Worm (Caenorhabditis elegans) whole organism, L2 larva: ENCODE results near the gene nlp-24.

Experiments
- R02D3.7 ChIP-seq: fragments of 150-350 bp; optimal IDR thresholded peaks from 2 replicates; lab custom pipeline; 2014; ENCODE audit warnings: missing biosample characterization, missing genetic modification characterization
- Y55F3AM.14 ChIP-seq: fragments of 200-800 bp; sonication (Bioruptor generic); optimal IDR thresholded peaks from 2 replicates; lab custom pipeline; 2018; ENCODE audit warnings: mild to moderate bottlenecking, missing genetic modification characterization, missing compliant biosample characterization
- ZK546.5 ChIP-seq: sonication (generic microtip); optimal IDR thresholded peaks from 2 replicates; lab custom pipeline; 2017; ENCODE audit warnings: missing biosample characterization, missing genetic modification characterization
- alr-1 ChIP-seq: fragments of 150-350 bp; optimal IDR thresholded peaks from 2 replicates; lab custom pipeline; 2014; ENCODE audit warnings: missing biosample characterization, missing genetic modification characterization
- ama-1 ChIP-seq: fragments of 150-350 bp; optimal IDR thresholded peaks from 2 replicates; lab custom pipeline; 2018; ENCODE audit warnings: inconsistent platforms
- blmp-1 ChIP-seq: sonication (generic microtip); optimal IDR thresholded peaks from 2 replicates; lab custom pipeline; 2017; ENCODE audit warnings: missing genetic modification characterization, mild to moderate bottlenecking, missing compliant biosample characterization, antibody characterized with exemption, moderate library complexity; ENCODE audit not compliant: insufficient read depth
- ceh-16 ChIP-seq: fragments of 150-350 bp; optimal IDR thresholded peaks from 2 replicates; lab custom pipeline; 2014; ENCODE audit warnings: missing biosample characterization, missing genetic modification characterization
- ceh-82 ChIP-seq: fragments of 150-350 bp; optimal IDR thresholded peaks from 2 replicates; lab custom pipeline; 2014; ENCODE audit warnings: missing biosample characterization, missing genetic modification characterization
- crh-2 ChIP-seq: sonication (generic microtip); optimal IDR thresholded peaks from 2 replicates; lab custom pipeline; 2017; ENCODE audit warnings: missing biosample characterization, missing genetic modification characterization
- dmd-4 ChIP-seq: sonication (generic microtip); optimal IDR thresholded peaks from 2 replicates; lab custom pipeline; 2017; ENCODE audit warnings: missing biosample characterization, missing genetic modification characterization
- egl-27 ChIP-seq: sonication (generic microtip); optimal IDR thresholded peaks from 3 replicates; lab custom pipeline; 2017; ENCODE audit warnings: missing biosample characterization, missing genetic modification reagents, missing genetic modification characterization
- elt-1 ChIP-seq: fragments of 150-350 bp; optimal IDR thresholded peaks from 2 replicates; lab custom pipeline; 2014; ENCODE audit warnings: missing biosample characterization, missing genetic modification characterization
- elt-3 ChIP-seq: sonication (generic microtip); optimal IDR thresholded peaks from 2 replicates; lab custom pipeline; 2017; ENCODE audit warnings: missing biosample characterization, missing genetic modification characterization
- lin-11 ChIP-seq: fragments of 150-350 bp; sonication (generic microtip); optimal IDR thresholded peaks from 2 replicates; lab custom pipeline; 2014; ENCODE audit warnings: missing biosample characterization, missing genetic modification characterization, inconsistent platforms, mixed read lengths
- lin-13 ChIP-seq: fragments of 150-350 bp; optimal IDR thresholded peaks from 2 replicates; lab custom pipeline; 2014; ENCODE audit warnings: missing biosample characterization, missing genetic modification reagents, missing genetic modification characterization
- lsy-2 ChIP-seq, 2 experiments: fragments of 150-350 bp in 1 of 2; sonication (generic microtip) in 1 of 2; optimal IDR thresholded peaks; 2 replicates each; lab custom pipeline; 2014 to 2017; ENCODE audit warnings: missing biosample characterization in 2 of 2, missing genetic modification characterization in 2 of 2
- mab-5 ChIP-seq: fragments of 150-350 bp; optimal IDR thresholded peaks from 2 replicates; lab custom pipeline; 2014; ENCODE audit warnings: missing biosample characterization, missing genetic modification characterization
- mbf-1 ChIP-seq: sonication (generic microtip); optimal IDR thresholded peaks from 2 replicates; lab custom pipeline; 2017; ENCODE audit warnings: missing biosample characterization, missing genetic modification characterization
- mdl-1 ChIP-seq, 2 experiments: fragments of 150-350 bp in 1 of 2; sonication (generic microtip) in 1 of 2; optimal IDR thresholded peaks; 2 replicates each; lab custom pipeline; 2017; ENCODE audit warnings: missing biosample characterization in 2 of 2, missing genetic modification characterization in 2 of 2
- nhr-11 ChIP-seq: fragments of 150-350 bp; optimal IDR thresholded peaks from 2 replicates; lab custom pipeline; 2014; ENCODE audit warnings: missing biosample characterization, missing genetic modification characterization
- nhr-12 ChIP-seq: fragments of 150-350 bp; optimal IDR thresholded peaks from 2 replicates; lab custom pipeline; 2014; ENCODE audit warnings: missing biosample characterization, missing genetic modification characterization
- nhr-129 ChIP-seq: fragments of 150-350 bp; optimal IDR thresholded peaks from 2 replicates; lab custom pipeline; 2014; ENCODE audit warnings: missing biosample characterization, missing genetic modification characterization
- nhr-237 ChIP-seq: fragments of 150-350 bp; optimal IDR thresholded peaks from 2 replicates; lab custom pipeline; 2014; ENCODE audit warnings: missing biosample characterization, missing genetic modification characterization
- nhr-6 ChIP-seq: fragments of 150-350 bp; optimal IDR thresholded peaks from 2 replicates; lab custom pipeline; 2014; ENCODE audit warnings: missing biosample characterization, missing genetic modification characterization
- nhr-77 ChIP-seq: fragments of 150-350 bp; optimal IDR thresholded peaks from 2 replicates; lab custom pipeline; 2014; ENCODE audit warnings: missing biosample characterization, missing genetic modification characterization
- peb-1 ChIP-seq: fragments of 150-350 bp; optimal IDR thresholded peaks from 2 replicates; lab custom pipeline; 2014; ENCODE audit warnings: missing biosample characterization, missing genetic modification characterization
- sem-4 ChIP-seq: fragments of 150-350 bp; optimal IDR thresholded peaks from 2 replicates; lab custom pipeline; 2014; ENCODE audit warnings: missing biosample characterization, missing genetic modification reagents, missing genetic modification characterization
- sma-3 ChIP-seq: sonication (generic microtip); optimal IDR thresholded peaks from 2 replicates; lab custom pipeline; 2016; ENCODE audit warnings: missing genetic modification reagents, missing genetic modification characterization, missing compliant biosample characterization
- snpc-4 ChIP-seq: fragments of 150-350 bp; optimal IDR thresholded peaks from 2 replicates; lab custom pipeline; 2014; ENCODE audit warnings: missing biosample characterization, missing genetic modification characterization
- unc-39 ChIP-seq: fragments of 150-350 bp; optimal IDR thresholded peaks from 2 replicates; lab custom pipeline; 2014; ENCODE audit warnings: missing biosample characterization, missing genetic modification characterization
- unc-55 ChIP-seq: fragments of 150-350 bp; sonication (generic microtip); optimal IDR thresholded peaks from 3 replicates; lab custom pipeline; 2014; ENCODE audit warnings: missing biosample characterization, missing genetic modification reagents, missing genetic modification characterization
- zag-1 ChIP-seq: fragments of 150-350 bp; optimal IDR thresholded peaks from 2 replicates; lab custom pipeline; 2014; ENCODE audit warnings: missing biosample characterization, missing genetic modification characterization
- ztf-1 ChIP-seq: fragments of 200-800 bp; sonication (Bioruptor generic); conservative IDR thresholded peaks from 2 replicates; pipeline ENCODE4 v1.3.6; 2022; ENCODE audit warnings: missing genetic modification characterization, missing compliant biosample characterization
- ztf-4 ChIP-seq: fragments of 150-350 bp; optimal IDR thresholded peaks from 2 replicates; lab custom pipeline; 2014; ENCODE audit warnings: missing biosample characterization, missing genetic modification characterization

Gene nlp-24

DNA sequence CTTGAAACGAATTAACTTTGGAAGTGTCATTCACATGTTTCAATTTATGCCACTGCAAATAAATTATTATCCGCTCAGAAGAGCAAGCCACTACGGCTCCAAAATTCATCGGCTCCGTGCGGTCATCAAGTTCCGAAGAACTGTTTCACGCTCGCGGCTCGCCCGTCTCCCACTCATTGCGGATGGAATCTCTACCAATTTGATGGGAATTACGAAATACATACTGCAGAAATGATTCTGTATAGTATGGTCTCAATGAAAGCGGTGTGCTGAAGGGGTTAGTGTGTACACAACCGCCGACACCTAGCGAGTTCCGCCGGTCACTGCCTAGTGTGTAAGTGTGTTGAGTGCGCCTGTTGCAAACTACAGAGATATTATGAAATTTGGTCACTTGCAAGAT lies 31.1 kb upstream of the nlp-24 start (continued):
- TF ChIP-seq sem-4 (tag; lab: Kevin White, UChicago) (no peak), ceh-16 (tag; lab: Kevin White, UChicago) (peak; percentile 58), nhr-77 (no peak), ama-1 (lab: Kevin White, UChicago) (no peak), peb-1 (no peak), Y55F3AM.14 (GFP tag; lab: Kevin White, UChicago) (no peak), crh-2 (tag; lab: Kevin White, UChicago) (peak; percentile 37), mdl-1 (tag; optimal IDR thresholded peaks at IDR 0.05; lab: Kevin White, UChicago) (no peak), nhr-11 (no peak), ceh-82 (tag; lab: Kevin White, UChicago) (no peak)

DNA sequence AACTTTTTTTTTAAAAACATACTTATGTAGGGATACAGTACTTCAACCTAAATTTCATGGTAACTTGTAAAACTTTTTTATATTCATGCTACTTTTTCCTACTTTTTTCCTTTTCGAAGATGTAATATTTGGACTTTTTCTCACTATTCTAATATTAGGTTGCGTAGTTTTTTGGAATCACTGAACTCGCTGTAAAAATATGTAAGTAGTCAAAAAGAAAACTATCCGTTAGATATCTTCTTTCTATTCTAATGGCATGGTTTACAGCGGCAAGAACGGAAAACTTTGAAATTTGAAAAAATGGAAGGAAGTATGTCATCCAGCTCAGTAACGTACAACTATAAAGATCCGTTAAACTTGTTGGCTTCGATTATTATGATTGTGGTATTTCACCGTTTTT lies 26.7 kb upstream of the nlp-24 start, which contains the start of gene srx-82:
Gene srx-82, plus strand, starts transcription at position 301 of the 400 bp plus-strand sequence.
- no peak for TF ChIP-seq ZK546.5 (tag; lab: Kevin White, UChicago)
- no peak for TF ChIP-seq dmd-4
- no peak for TF ChIP-seq ztf-1 (GFP tag; lab: Robert Waterston, UW)
- no peak for TF ChIP-seq lin-11 (tag; lab: Kevin White, UChicago)

DNA sequence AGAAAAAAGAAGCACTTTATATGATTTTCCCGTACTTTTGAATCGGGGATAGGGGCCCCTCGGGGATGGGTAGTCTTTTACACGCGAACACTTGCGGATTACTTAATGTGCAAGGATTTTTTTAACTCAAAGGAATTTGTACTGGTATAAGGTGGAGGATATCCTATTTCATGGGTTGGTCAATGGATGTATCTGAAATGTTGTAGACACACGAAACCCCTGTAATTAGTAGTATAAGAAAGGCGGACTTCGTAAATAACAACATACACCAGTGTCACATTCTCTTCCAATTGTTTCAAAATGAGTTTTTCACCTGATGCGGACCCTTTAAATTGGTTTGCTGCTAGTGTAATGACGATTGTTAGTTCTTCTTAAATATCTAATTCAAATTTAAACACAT lies 22.7 kb upstream of the nlp-24 start, which contains the start of gene srx-80:
Gene srx-80, plus strand, starts transcription at position 301 of the 400 bp plus-strand sequence.
- no peak for TF ChIP-seq ZK546.5 (tag; lab: Kevin White, UChicago)
- TF ChIP-seq zag-1: no peak
- TF ChIP-seq Y55F3AM.14 (GFP tag; lab: Kevin White, UChicago): no peak
- TF ChIP-seq egl-27: no peak
- no peak for TF ChIP-seq nhr-237 (tag; lab: Kevin White, UChicago)
- TF ChIP-seq sma-3 (GFP tag; lab: Kevin White, UChicago): no peak
- TF ChIP-seq alr-1: no peak
- no peak for TF ChIP-seq ceh-16 (tag; lab: Kevin White, UChicago)
- TF ChIP-seq nhr-12: no peak
- TF ChIP-seq nhr-6 (tag; lab: Kevin White, UChicago): no peak

- TF ChIP-seq sma-3 (GFP tag; lab: Kevin White, UChicago) (no peak), lsy-2 (tag; optimal IDR thresholded peaks at IDR 0.05; lab: Kevin White, UChicago) (no peak)
Observed at ce11 chrV:11593888-11594287, 22.3 kb upstream of the nlp-24 start.

ce11 chrV:11598807-11599206 lies 17.4 kb upstream of the nlp-24 start, which contains the start of gene srx-84:
Gene srx-84, plus strand, starts transcription at chrV:11599107.
- no peak for TF ChIP-seq elt-3 (tag; lab: Kevin White, UChicago)
- no peak for TF ChIP-seq ZK546.5 (tag; lab: Kevin White, UChicago)
- no peak for TF ChIP-seq ceh-16 (tag; lab: Kevin White, UChicago)
- no peak for TF ChIP-seq lin-11 (tag; lab: Kevin White, UChicago)
- no peak for TF ChIP-seq lin-13 (GFP tag; lab: Kevin White, UChicago)
- no peak for TF ChIP-seq mab-5 (tag; lab: Kevin White, UChicago)
- no peak for TF ChIP-seq unc-55 (GFP tag; lab: Kevin White, UChicago)
- TF ChIP-seq unc-39: no peak
- TF ChIP-seq zag-1: no peak
- TF ChIP-seq alr-1: no peak
- no peak for TF ChIP-seq R02D3.7 (tag; lab: Kevin White, UChicago)
- no peak for TF ChIP-seq peb-1
- no peak for TF ChIP-seq nhr-12
- no peak for TF ChIP-seq ztf-4
- no peak for TF ChIP-seq nhr-77
- TF ChIP-seq nhr-129 (tag; lab: Kevin White, UChicago): no peak
- TF ChIP-seq snpc-4 (tag; lab: Kevin White, UChicago): no peak
- no peak for TF ChIP-seq nhr-6 (tag; lab: Kevin White, UChicago)
- TF ChIP-seq lsy-2 (tag; optimal IDR thresholded peaks at IDR 0.05; lab: Kevin White, UChicago): no peak
- TF ChIP-seq mbf-1 (tag; lab: Kevin White, UChicago): no peak

DNA sequence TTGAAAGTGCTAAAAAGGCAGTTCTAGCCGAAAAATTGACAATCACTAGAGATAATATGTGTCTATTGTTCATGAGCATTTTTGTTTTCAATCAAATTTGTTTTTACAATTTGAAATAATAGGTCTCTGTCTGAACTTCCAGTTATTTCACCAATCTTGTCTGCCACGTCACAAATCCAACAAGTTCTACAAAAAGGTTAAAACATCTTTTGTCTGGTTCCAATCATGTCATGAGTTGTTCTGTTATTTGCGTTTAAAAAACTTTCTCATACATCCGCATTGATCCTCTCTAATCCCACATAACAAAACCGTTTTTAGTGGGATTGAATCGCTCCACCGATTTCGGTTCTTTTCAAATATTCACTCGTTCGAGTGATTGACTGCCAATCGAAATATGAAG lies 15.4 kb upstream of the nlp-24 start, which contains the start of gene F35B12.9:
Gene F35B12.9, plus strand, starts transcription at position 372 of the 400 bp plus-strand sequence.
- TF ChIP-seq peb-1 (no peak), R02D3.7 (tag; lab: Kevin White, UChicago) (no peak), dmd-4 (no peak), egl-27 (no peak), unc-39 (no peak), snpc-4 (tag; lab: Kevin White, UChicago) (no peak), nhr-11 (no peak), ZK546.5 (tag; lab: Kevin White, UChicago) (no peak), blmp-1 (tag; lab: Kevin White, UChicago) (no peak), elt-1 (tag; lab: Kevin White, UChicago) (no peak)
